Fruit fly (Drosophila melanogaster): ENCODE results near the gene CG10591.

- no peak for TF ChIP-seq CG6854 (GFP tag; optimal IDR thresholded peaks at IDR 0.05)
- no peak for TF ChIP-seq rib (GFP tag; IDR thresholded peaks at IDR 0.05)
- TF ChIP-seq CG1024 (GFP tag; IDR thresholded peaks at IDR 0.05): no peak
- TF ChIP-seq CG4820 (GFP tag; optimal IDR thresholded peaks at IDR 0.05): no peak
- TF ChIP-seq CG7839 (tag; optimal IDR thresholded peaks at IDR 0.05): no peak
- TF ChIP-seq phol (tag; optimal IDR thresholded peaks at IDR 0.05): no peak
- no peak for TF ChIP-seq Doc3 (GFP tag; IDR thresholded peaks at IDR 0.05; ENCODE audit: partially characterized antibody)
- TF ChIP-seq sisA (GFP tag; IDR thresholded peaks at IDR 0.05): no peak
- no peak for TF ChIP-seq CG3407 (GFP tag; optimal IDR thresholded peaks at IDR 0.05)
These were observed 17.0 kb upstream of the CG10591 start for dm6 chr3L:5616472-5616871.
